Worm (Caenorhabditis elegans) whole organism, L2 larva: ENCODE measurements around the gene hpr-17.
A peak's percentile ranks its signal among the peaks of the same experiment; 100 is the strongest.

Experiments used
- C34F6.9 ChIP-seq: fragments of 150-350 bp; optimal IDR thresholded peaks from 2 replicates; lab custom pipeline; 2014; ENCODE audit warnings: missing biosample characterization, missing genetic modification characterization
- R02D3.7 ChIP-seq: fragments of 150-350 bp; optimal IDR thresholded peaks from 2 replicates; lab custom pipeline; 2014; ENCODE audit warnings: missing biosample characterization, missing genetic modification characterization
- ZK546.5 ChIP-seq: sonication (generic microtip); optimal IDR thresholded peaks from 2 replicates; lab custom pipeline; 2017; ENCODE audit warnings: missing biosample characterization, missing genetic modification characterization
- alr-1 ChIP-seq: fragments of 150-350 bp; optimal IDR thresholded peaks from 2 replicates; lab custom pipeline; 2014; ENCODE audit warnings: missing biosample characterization, missing genetic modification characterization
- aly-2 ChIP-seq: fragments of 150-350 bp; optimal IDR thresholded peaks from 2 replicates; lab custom pipeline; 2014; ENCODE audit warnings: missing biosample characterization, missing genetic modification characterization
- ama-1 ChIP-seq: fragments of 150-350 bp; optimal IDR thresholded peaks from 2 replicates; lab custom pipeline; 2018; ENCODE audit warnings: inconsistent platforms
- blmp-1 ChIP-seq: sonication (generic microtip); optimal IDR thresholded peaks from 2 replicates; lab custom pipeline; 2017; ENCODE audit warnings: missing genetic modification characterization, mild to moderate bottlenecking, missing compliant biosample characterization, antibody characterized with exemption, moderate library complexity; ENCODE audit not compliant: insufficient read depth
- ceh-16 ChIP-seq: fragments of 150-350 bp; optimal IDR thresholded peaks from 2 replicates; lab custom pipeline; 2014; ENCODE audit warnings: missing biosample characterization, missing genetic modification characterization
- ceh-82 ChIP-seq: fragments of 150-350 bp; optimal IDR thresholded peaks from 2 replicates; lab custom pipeline; 2014; ENCODE audit warnings: missing biosample characterization, missing genetic modification characterization
- crh-2 ChIP-seq: sonication (generic microtip); optimal IDR thresholded peaks from 2 replicates; lab custom pipeline; 2017; ENCODE audit warnings: missing biosample characterization, missing genetic modification characterization
- dmd-4 ChIP-seq: sonication (generic microtip); optimal IDR thresholded peaks from 2 replicates; lab custom pipeline; 2017; ENCODE audit warnings: missing biosample characterization, missing genetic modification characterization
- egl-27 ChIP-seq: sonication (generic microtip); optimal IDR thresholded peaks from 3 replicates; lab custom pipeline; 2017; ENCODE audit warnings: missing biosample characterization, missing genetic modification reagents, missing genetic modification characterization
- elt-1 ChIP-seq: fragments of 150-350 bp; optimal IDR thresholded peaks from 2 replicates; lab custom pipeline; 2014; ENCODE audit warnings: missing biosample characterization, missing genetic modification characterization
- elt-3 ChIP-seq: sonication (generic microtip); optimal IDR thresholded peaks from 2 replicates; lab custom pipeline; 2017; ENCODE audit warnings: missing biosample characterization, missing genetic modification characterization
- fos-1 ChIP-seq: fragments of 150-350 bp; optimal IDR thresholded peaks from 2 replicates; lab custom pipeline; 2014; ENCODE audit warnings: missing biosample characterization, missing genetic modification characterization
- gmeb-1 ChIP-seq: fragments of 150-350 bp; optimal IDR thresholded peaks from 2 replicates; lab custom pipeline; 2014; ENCODE audit warnings: missing biosample characterization, missing genetic modification characterization
- lin-11 ChIP-seq: fragments of 150-350 bp; sonication (generic microtip); optimal IDR thresholded peaks from 2 replicates; lab custom pipeline; 2014; ENCODE audit warnings: missing biosample characterization, missing genetic modification characterization, inconsistent platforms, mixed read lengths
- lin-39 ChIP-seq: fragments of 150-350 bp; optimal IDR thresholded peaks from 2 replicates; lab custom pipeline; 2014; ENCODE audit warnings: missing biosample characterization, missing genetic modification reagents, missing genetic modification characterization
- lsy-2 ChIP-seq, 2 experiments: fragments of 150-350 bp in 1 of 2; sonication (generic microtip) in 1 of 2; optimal IDR thresholded peaks; 2 replicates each; lab custom pipeline; 2014 to 2017; ENCODE audit warnings: missing biosample characterization in 2 of 2, missing genetic modification characterization in 2 of 2
- mab-5 ChIP-seq: fragments of 150-350 bp; optimal IDR thresholded peaks from 2 replicates; lab custom pipeline; 2014; ENCODE audit warnings: missing biosample characterization, missing genetic modification characterization
- mbf-1 ChIP-seq: sonication (generic microtip); optimal IDR thresholded peaks from 2 replicates; lab custom pipeline; 2017; ENCODE audit warnings: missing biosample characterization, missing genetic modification characterization
- mdl-1 ChIP-seq, 2 experiments: fragments of 150-350 bp in 1 of 2; sonication (generic microtip) in 1 of 2; optimal IDR thresholded peaks; 2 replicates each; lab custom pipeline; 2017; ENCODE audit warnings: missing biosample characterization in 2 of 2, missing genetic modification characterization in 2 of 2
- nhr-10 ChIP-seq: sonication (generic microtip); optimal IDR thresholded peaks from 2 replicates; lab custom pipeline; 2017; ENCODE audit warnings: missing biosample characterization, missing genetic modification characterization
- nhr-12 ChIP-seq: fragments of 150-350 bp; optimal IDR thresholded peaks from 2 replicates; lab custom pipeline; 2014; ENCODE audit warnings: missing biosample characterization, missing genetic modification characterization
- nhr-129 ChIP-seq: fragments of 150-350 bp; optimal IDR thresholded peaks from 2 replicates; lab custom pipeline; 2014; ENCODE audit warnings: missing biosample characterization, missing genetic modification characterization
- nhr-21 ChIP-seq: fragments of 150-350 bp; optimal IDR thresholded peaks from 2 replicates; lab custom pipeline; 2014; ENCODE audit warnings: missing biosample characterization, missing genetic modification characterization
- nhr-237 ChIP-seq: fragments of 150-350 bp; optimal IDR thresholded peaks from 2 replicates; lab custom pipeline; 2014; ENCODE audit warnings: missing biosample characterization, missing genetic modification characterization
- nhr-77 ChIP-seq: fragments of 150-350 bp; optimal IDR thresholded peaks from 2 replicates; lab custom pipeline; 2014; ENCODE audit warnings: missing biosample characterization, missing genetic modification characterization
- sem-4 ChIP-seq: fragments of 150-350 bp; optimal IDR thresholded peaks from 2 replicates; lab custom pipeline; 2014; ENCODE audit warnings: missing biosample characterization, missing genetic modification reagents, missing genetic modification characterization
- skn-1 ChIP-seq: sonication (generic microtip); optimal IDR thresholded peaks from 2 replicates; lab custom pipeline; 2017; ENCODE audit warnings: missing biosample characterization, missing genetic modification characterization
- sma-3 ChIP-seq: sonication (generic microtip); optimal IDR thresholded peaks from 2 replicates; lab custom pipeline; 2016; ENCODE audit warnings: missing genetic modification reagents, missing genetic modification characterization, missing compliant biosample characterization
- snpc-4 ChIP-seq: fragments of 150-350 bp; optimal IDR thresholded peaks from 2 replicates; lab custom pipeline; 2014; ENCODE audit warnings: missing biosample characterization, missing genetic modification characterization
- unc-39 ChIP-seq: fragments of 150-350 bp; optimal IDR thresholded peaks from 2 replicates; lab custom pipeline; 2014; ENCODE audit warnings: missing biosample characterization, missing genetic modification characterization
- unc-62 ChIP-seq: fragments of 150-350 bp; optimal IDR thresholded peaks from 2 replicates; lab custom pipeline; 2014; ENCODE audit warnings: missing biosample characterization, missing genetic modification reagents, missing genetic modification characterization
- ztf-1 ChIP-seq: fragments of 200-800 bp; sonication (Bioruptor generic); conservative IDR thresholded peaks from 2 replicates; pipeline ENCODE4 v1.3.6; 2022; ENCODE audit warnings: missing genetic modification characterization, missing compliant biosample characterization
- ztf-4 ChIP-seq: fragments of 150-350 bp; optimal IDR thresholded peaks from 2 replicates; lab custom pipeline; 2014; ENCODE audit warnings: missing biosample characterization, missing genetic modification characterization

hpr-17 gene

ce11 chrII:13187188-13187587 lies 30.3 kb upstream of the hpr-17 start, which contains the start of gene mecr-1 (continued):
- TF ChIP-seq nhr-10 (tag; lab: Kevin White, UChicago): no peak
- TF ChIP-seq crh-2 (tag; lab: Kevin White, UChicago): peak; percentile 45
- no peak for TF ChIP-seq gmeb-1 (tag; lab: Kevin White, UChicago)
- TF ChIP-seq skn-1 (tag; lab: Kevin White, UChicago): no peak
- no peak for TF ChIP-seq unc-39
- TF ChIP-seq ztf-1: no peak
- no peak for TF ChIP-seq mbf-1 (tag; lab: Kevin White, UChicago)
- no peak for TF ChIP-seq egl-27 (tag; lab: Kevin White, UChicago)
- no peak for TF ChIP-seq nhr-77 (tag; lab: Kevin White, UChicago)
- no peak for TF ChIP-seq mdl-1 (tag; optimal IDR thresholded peaks at IDR 0.05; lab: Kevin White, UChicago)
- TF ChIP-seq dmd-4: no peak
- no peak for TF ChIP-seq aly-2 (tag; lab: Kevin White, UChicago)
- TF ChIP-seq, all 48 proteins: peak for 7

- TF ChIP-seq blmp-1 (tag; lab: Kevin White, UChicago) (no peak), sem-4 (tag; lab: Kevin White, UChicago) (no peak), alr-1 (tag; lab: Kevin White, UChicago) (no peak), elt-3 (tag; lab: Kevin White, UChicago) (no peak), egl-27 (tag; lab: Kevin White, UChicago) (no peak), gmeb-1 (tag; lab: Kevin White, UChicago) (no peak), nhr-10 (tag; lab: Kevin White, UChicago) (no peak), lin-11 (tag; lab: Kevin White, UChicago) (no peak), aly-2 (tag; lab: Kevin White, UChicago) (no peak), lin-39 (tag; lab: Kevin White, UChicago) (no peak), nhr-77 (tag; lab: Kevin White, UChicago) (no peak), nhr-129 (tag; lab: Kevin White, UChicago) (no peak), C34F6.9 (tag; lab: Kevin White, UChicago) (no peak), sma-3 (GFP tag; lab: Kevin White, UChicago) (no peak), mbf-1 (tag; lab: Kevin White, UChicago) (no peak), elt-1 (tag; lab: Kevin White, UChicago) (no peak)
Measured at ce11 chrII:13184129-13184528, 27.3 kb upstream of the hpr-17 start, which contains the start of gene W09H1.3. Gene W09H1.3, plus strand, starts transcription at chrII:13184429.

DNA sequence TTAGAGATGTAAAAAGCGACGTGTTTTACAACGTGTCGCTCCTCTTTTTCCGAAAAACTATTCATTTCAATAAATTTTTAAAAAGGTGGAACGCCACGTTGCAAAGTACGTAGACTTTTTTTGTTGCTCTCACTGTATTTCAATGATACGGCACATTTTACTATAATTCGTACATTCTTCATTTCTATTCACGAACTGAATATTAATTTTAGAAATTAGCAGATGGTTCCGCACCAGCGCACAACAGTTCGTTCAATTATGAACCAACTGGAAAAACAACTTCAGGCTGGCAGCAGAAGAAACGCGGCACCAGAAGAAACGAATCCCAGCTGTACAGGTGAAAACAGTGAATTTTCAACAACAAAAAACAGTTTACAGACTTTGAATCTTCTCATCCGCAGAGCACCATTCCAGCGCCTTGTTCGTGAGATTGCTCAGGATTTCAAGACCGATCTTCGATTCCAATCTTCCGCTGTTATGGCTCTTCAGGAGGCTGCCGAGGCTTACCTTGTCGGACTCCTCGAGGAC lies 26.4 kb upstream of the hpr-17 start, which contains the start of the genes W09H1.4 and his-73:
TSS of gene W09H1.4 (plus strand) at position 301 of the 528 bp plus-strand sequence.
TSS of gene his-73 (plus strand) at position 478 of the 528 bp plus-strand sequence.
- TF ChIP-seq aly-2 (tag; lab: Kevin White, UChicago): no peak
- no peak for TF ChIP-seq ceh-16 (tag; lab: Kevin White, UChicago)

DNA sequence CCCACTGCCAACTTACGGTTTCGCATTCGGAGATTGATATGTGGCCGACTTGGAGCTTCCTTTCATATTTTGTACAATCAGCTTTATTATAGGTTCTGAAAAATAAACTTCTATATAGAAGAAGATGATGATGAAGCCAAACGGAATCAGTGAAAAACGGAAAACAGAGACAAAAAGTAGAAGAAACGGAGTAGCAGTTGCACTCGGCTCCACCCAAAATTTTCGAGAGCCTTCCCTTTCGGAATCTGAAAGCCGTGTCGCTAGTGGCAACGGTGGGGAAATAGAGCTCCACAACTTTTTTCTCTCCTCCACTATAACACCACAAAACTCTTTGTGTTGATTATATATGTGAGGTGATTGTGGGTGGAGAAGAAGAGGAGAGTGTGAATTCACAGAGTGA lies 24.6 kb upstream of the hpr-17 start, which contains the start of gene W09H1.1:
TSS of gene W09H1.1 (minus strand) at position 101 of the 400 bp plus-strand sequence.
- TF ChIP-seq mab-5 (tag; lab: Kevin White, UChicago): no peak
- TF ChIP-seq egl-27 (tag; lab: Kevin White, UChicago): no peak
- TF ChIP-seq nhr-237 (tag; lab: Kevin White, UChicago): no peak
- TF ChIP-seq lsy-2 (tag; optimal IDR thresholded peaks at IDR 0.05; lab: Kevin White, UChicago): no peak
- no peak for TF ChIP-seq nhr-129 (tag; lab: Kevin White, UChicago)
- no peak for TF ChIP-seq blmp-1 (tag; lab: Kevin White, UChicago)
- TF ChIP-seq nhr-12 (tag; lab: Kevin White, UChicago): no peak
- TF ChIP-seq lin-11 (tag; lab: Kevin White, UChicago): no peak
- TF ChIP-seq ceh-82 (tag; lab: Kevin White, UChicago): no peak
- no peak for TF ChIP-seq ztf-4 (tag; lab: Kevin White, UChicago)
- no peak for TF ChIP-seq snpc-4 (tag; lab: Kevin White, UChicago)
- TF ChIP-seq crh-2 (tag; lab: Kevin White, UChicago): no peak
- no peak for TF ChIP-seq sma-3 (GFP tag; lab: Kevin White, UChicago)
- no peak for TF ChIP-seq alr-1 (tag; lab: Kevin White, UChicago)

- TF ChIP-seq R02D3.7 (tag; lab: Kevin White, UChicago) (no peak), elt-1 (tag; lab: Kevin White, UChicago) (no peak), ceh-82 (tag; lab: Kevin White, UChicago) (no peak), fos-1 (tag; lab: Kevin White, UChicago) (no peak), nhr-77 (tag; lab: Kevin White, UChicago) (no peak), ztf-4 (tag; lab: Kevin White, UChicago) (no peak), mdl-1 (tag; optimal IDR thresholded peaks at IDR 0.05; lab: Kevin White, UChicago) (no peak), dmd-4 (no peak), crh-2 (tag; lab: Kevin White, UChicago) (no peak), lin-11 (tag; lab: Kevin White, UChicago) (no peak), nhr-21 (no peak), unc-62 (no peak), ama-1 (lab: Kevin White, UChicago) (no peak), nhr-12 (tag; lab: Kevin White, UChicago) (no peak), ZK546.5 (tag; lab: Kevin White, UChicago) (no peak), skn-1 (tag; lab: Kevin White, UChicago) (no peak)
Measured at ce11 chrII:13174435-13174834, 17.6 kb upstream of the hpr-17 start.
